Worm (Caenorhabditis elegans) whole organism, early embryonic: ENCODE measurements around the gene cdc-25.3.

Experiments
- B0310.2 ChIP-seq: sonication (generic microtip); optimal IDR thresholded peaks from 2 replicates; lab custom pipeline; 2016; ENCODE audit warnings: mild to moderate bottlenecking, missing genetic modification characterization, missing compliant biosample characterization
- F13C5.2 ChIP-seq: sonication (generic microtip); optimal IDR thresholded peaks from 2 replicates; lab custom pipeline; 2017; ENCODE audit warnings: mild to moderate bottlenecking, missing genetic modification characterization, inconsistent platforms, missing compliant biosample characterization
- aly-1 ChIP-seq: sonication (generic microtip); optimal IDR thresholded peaks from 2 replicates; lab custom pipeline; 2016; ENCODE audit warnings: missing genetic modification characterization, missing compliant biosample characterization
- ama-1 ChIP-seq: fragments of 150-350 bp; optimal IDR thresholded peaks from 2 replicates; lab custom pipeline; 2014
- ceh-13 ChIP-seq: fragments of 200-800 bp; sonication (Bioruptor generic); optimal IDR thresholded peaks from 2 replicates; lab custom pipeline; 2018; ENCODE audit warnings: mild to moderate bottlenecking, missing genetic modification characterization, missing compliant biosample characterization
- ceh-36 ChIP-seq: sonication (generic microtip); optimal IDR thresholded peaks from 2 replicates; lab custom pipeline; 2016; ENCODE audit warnings: missing genetic modification characterization, inconsistent platforms, missing compliant biosample characterization
- ets-7 ChIP-seq: sonication (generic microtip); optimal IDR thresholded peaks from 2 replicates; lab custom pipeline; 2016; ENCODE audit warnings: missing genotype, missing genetic modification characterization, missing compliant biosample characterization
- flt-1 ChIP-seq: fragments of 200-800 bp; sonication (Bioruptor generic); IDR thresholded peaks from 2 replicates; pipeline ENCODE4 v1.3.6; 2022; ENCODE audit warnings: missing genetic modification characterization, missing compliant biosample characterization
- hmbx-1 ChIP-seq: sonication (generic microtip); optimal IDR thresholded peaks from 2 replicates; lab custom pipeline; 2016; ENCODE audit warnings: mild to moderate bottlenecking, missing genetic modification characterization, missing compliant biosample characterization
- hmg-4 ChIP-seq: fragments of 200-800 bp; sonication (Bioruptor generic); optimal IDR thresholded peaks from 2 replicates; lab custom pipeline; 2018; ENCODE audit warnings: mild to moderate bottlenecking, missing genetic modification characterization, missing compliant biosample characterization
- hnd-1 ChIP-seq: sonication (generic microtip); optimal IDR thresholded peaks from 2 replicates; lab custom pipeline; 2016; ENCODE audit warnings: missing genetic modification characterization, missing compliant biosample characterization
- pes-1 ChIP-seq: fragments of 200-800 bp; sonication (Bioruptor generic); IDR thresholded peaks from 2 replicates; pipeline ENCODE4 v1.3.6; 2022; ENCODE audit warnings: missing genetic modification reagents, missing genetic modification characterization, missing compliant biosample characterization
- scrt-1 ChIP-seq: fragments of 200-800 bp; sonication (Bioruptor generic); IDR thresholded peaks from 2 replicates; pipeline ENCODE4 v1.3.6; 2022; ENCODE audit warnings: missing genetic modification characterization, missing compliant biosample characterization
- sea-1 ChIP-seq: fragments of 200-800 bp; sonication (Bioruptor generic); conservative IDR thresholded peaks from 2 replicates; pipeline ENCODE4 v1.3.6; 2022; ENCODE audit warnings: missing genetic modification characterization, missing compliant biosample characterization
- tbx-11 ChIP-seq: fragments of 200-800 bp; sonication (Bioruptor generic); IDR thresholded peaks from 2 replicates; pipeline ENCODE4 v1.3.6; 2022; ENCODE audit warnings: missing genetic modification characterization, missing compliant biosample characterization
- tbx-37 ChIP-seq: fragments of 200-800 bp; sonication (Bioruptor generic); conservative IDR thresholded peaks from 2 replicates; pipeline ENCODE4 v1.3.6; 2022; ENCODE audit warnings: missing genetic modification reagents, missing genetic modification characterization, missing compliant biosample characterization
- tra-4 ChIP-seq: sonication (generic microtip); optimal IDR thresholded peaks from 2 replicates; lab custom pipeline; 2017; ENCODE audit warnings: missing genetic modification characterization, missing compliant biosample characterization

The cdc-25.3 gene

DNA sequence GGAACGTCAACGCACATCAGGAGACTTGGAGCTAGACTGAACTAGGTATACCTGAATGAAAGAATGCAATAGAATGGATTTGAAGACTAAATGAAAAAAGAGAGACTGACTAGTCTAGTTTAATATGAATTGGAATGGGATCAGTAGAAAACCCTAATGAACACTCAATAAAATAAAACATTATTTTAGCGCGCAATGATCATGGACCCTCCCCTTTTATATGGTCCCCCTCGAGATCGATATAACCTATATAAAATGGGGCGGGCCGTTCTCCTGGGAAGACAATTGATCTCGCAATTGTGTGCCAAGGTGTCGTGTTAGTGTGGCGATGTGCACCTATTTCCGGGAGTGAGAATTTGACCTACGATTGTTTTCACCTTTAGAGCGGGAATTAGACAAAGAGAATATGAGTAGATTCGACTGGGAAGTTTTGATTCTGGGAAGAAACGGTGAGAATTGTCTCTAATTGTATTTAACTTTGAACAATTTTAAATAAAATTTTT, at the start of gene cdc-25.3:
Gene cdc-25.3, minus strand, starts transcription at position 51 of the 503 bp plus-strand sequence.
- no peak for TF ChIP-seq ets-7 (tag; lab: Kevin White, UChicago)
- no peak for TF ChIP-seq hnd-1 (tag; lab: Kevin White, UChicago)
- TF ChIP-seq pes-1 (GFP tag; lab: Robert Waterston, UW): no peak
- no peak for TF ChIP-seq ceh-13 (GFP tag; lab: Kevin White, UChicago)
- no peak for TF ChIP-seq aly-1 (tag; lab: Kevin White, UChicago)
- TF ChIP-seq tbx-37 (GFP tag; lab: Robert Waterston, UW): no peak
- no peak for TF ChIP-seq hmbx-1 (tag; lab: Kevin White, UChicago)
- no peak for TF ChIP-seq sea-1 (GFP tag; lab: Robert Waterston, UW)
- TF ChIP-seq tbx-11 (GFP tag; lab: Robert Waterston, UW): no peak
- TF ChIP-seq ama-1 (lab: Kevin White, UChicago): no peak
- no peak for TF ChIP-seq hmg-4 (GFP tag; lab: Kevin White, UChicago)
- no peak for TF ChIP-seq tra-4 (tag; lab: Kevin White, UChicago)

DNA sequence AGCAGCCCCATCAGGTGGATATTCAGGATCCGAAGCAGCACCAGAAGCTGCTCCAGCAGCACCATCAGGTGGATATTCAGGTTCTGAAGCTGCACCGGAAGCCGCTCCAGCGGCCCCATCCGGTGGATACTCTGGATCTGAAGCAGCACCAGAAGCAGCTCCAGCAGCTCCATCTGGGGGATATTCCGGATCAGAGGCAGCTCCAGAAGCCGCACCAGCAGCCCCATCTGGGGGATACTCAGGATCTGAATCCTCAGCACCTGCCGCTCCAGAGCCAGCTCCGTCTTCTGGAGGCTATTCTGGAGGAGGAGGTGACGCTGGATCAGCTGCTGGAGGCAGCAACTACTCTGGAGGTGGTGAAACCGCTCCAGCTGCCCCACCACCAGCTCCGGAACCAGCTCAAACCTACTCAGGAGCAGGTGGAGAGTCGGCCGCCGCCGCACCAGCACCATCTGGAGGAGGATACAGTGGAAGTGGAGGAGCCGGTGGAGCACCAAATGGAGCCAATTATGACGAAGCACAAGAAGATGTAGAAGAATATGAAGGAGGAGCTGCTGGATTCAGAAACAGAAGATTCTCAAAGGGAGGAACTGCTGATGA, 47.1 kb upstream of the cdc-25.3 start:
- TF ChIP-seq aly-1 (tag; lab: Kevin White, UChicago): peak; percentile 16
- TF ChIP-seq scrt-1: no peak

DNA sequence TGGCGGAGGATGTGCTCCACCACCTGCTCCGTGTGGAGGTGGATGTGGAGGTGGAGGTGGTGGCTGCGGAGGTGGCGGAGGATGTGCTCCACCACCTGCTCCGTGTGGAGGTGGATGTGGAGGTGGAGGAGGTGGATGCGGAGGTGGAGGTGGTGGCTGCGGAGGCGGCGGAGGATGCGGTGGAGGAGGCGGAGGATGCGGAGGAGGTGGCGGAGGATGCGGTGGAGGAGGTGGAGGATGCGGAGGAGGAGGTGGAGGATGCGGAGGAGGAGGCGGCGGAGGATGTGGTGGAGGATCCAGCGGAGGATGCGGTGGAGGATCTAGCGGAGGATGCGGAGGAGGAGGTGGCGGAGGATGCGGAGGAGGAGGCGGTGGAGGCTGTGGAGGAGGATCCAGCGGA, 44.7 kb upstream of the cdc-25.3 start:
- TF ChIP-seq pes-1 (GFP tag; lab: Robert Waterston, UW) (no peak), flt-1 (no peak), tbx-11 (GFP tag; lab: Robert Waterston, UW) (no peak), ama-1 (lab: Kevin White, UChicago) (no peak), aly-1 (tag; lab: Kevin White, UChicago) (no peak), F13C5.2 (no peak), scrt-1 (no peak), hmbx-1 (tag; lab: Kevin White, UChicago) (no peak), hmg-4 (GFP tag; lab: Kevin White, UChicago) (no peak), B0310.2 (tag; lab: Kevin White, UChicago) (no peak), ets-7 (tag; lab: Kevin White, UChicago) (no peak), ceh-36 (no peak), hnd-1 (tag; lab: Kevin White, UChicago) (no peak), ceh-13 (GFP tag; lab: Kevin White, UChicago) (no peak), tra-4 (tag; lab: Kevin White, UChicago) (no peak), sea-1 (GFP tag; lab: Robert Waterston, UW) (no peak), tbx-37 (GFP tag; lab: Robert Waterston, UW) (no peak)

DNA sequence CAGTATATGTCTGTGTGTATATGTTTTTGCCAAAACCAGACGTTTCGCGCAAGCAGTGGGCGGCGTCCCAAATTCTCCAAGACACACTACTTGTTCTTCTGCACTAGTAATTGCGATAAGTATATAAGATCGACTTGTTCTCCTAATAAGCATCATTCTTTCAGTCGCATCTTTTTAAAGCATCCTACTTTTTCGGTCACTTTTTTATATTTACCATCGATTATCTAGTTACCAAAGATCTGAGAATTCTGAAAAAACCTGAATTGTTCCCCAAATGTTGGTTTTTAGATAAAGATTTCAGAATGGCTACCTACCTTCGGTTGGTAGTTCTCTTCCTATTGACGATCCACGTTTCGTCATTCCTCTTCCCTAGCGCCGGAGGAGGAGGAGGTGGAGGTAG, 44.3 kb upstream of the cdc-25.3 start, which contains the start of gene grl-25:
Gene grl-25, plus strand, starts transcription at position 301 of the 400 bp plus-strand sequence.
- TF ChIP-seq hmbx-1 (tag; lab: Kevin White, UChicago): no peak
- TF ChIP-seq scrt-1: no peak
- no peak for TF ChIP-seq ceh-13 (GFP tag; lab: Kevin White, UChicago)
- TF ChIP-seq ceh-36: no peak
- no peak for TF ChIP-seq B0310.2 (tag; lab: Kevin White, UChicago)
- TF ChIP-seq hnd-1 (tag; lab: Kevin White, UChicago): no peak
- TF ChIP-seq sea-1 (GFP tag; lab: Robert Waterston, UW): no peak
- no peak for TF ChIP-seq tra-4 (tag; lab: Kevin White, UChicago)
- no peak for TF ChIP-seq ets-7 (tag; lab: Kevin White, UChicago)
- TF ChIP-seq hmg-4 (GFP tag; lab: Kevin White, UChicago): no peak
- no peak for TF ChIP-seq flt-1
- TF ChIP-seq tbx-37 (GFP tag; lab: Robert Waterston, UW): no peak
- TF ChIP-seq tbx-11 (GFP tag; lab: Robert Waterston, UW): no peak
- no peak for TF ChIP-seq ama-1 (lab: Kevin White, UChicago)

DNA sequence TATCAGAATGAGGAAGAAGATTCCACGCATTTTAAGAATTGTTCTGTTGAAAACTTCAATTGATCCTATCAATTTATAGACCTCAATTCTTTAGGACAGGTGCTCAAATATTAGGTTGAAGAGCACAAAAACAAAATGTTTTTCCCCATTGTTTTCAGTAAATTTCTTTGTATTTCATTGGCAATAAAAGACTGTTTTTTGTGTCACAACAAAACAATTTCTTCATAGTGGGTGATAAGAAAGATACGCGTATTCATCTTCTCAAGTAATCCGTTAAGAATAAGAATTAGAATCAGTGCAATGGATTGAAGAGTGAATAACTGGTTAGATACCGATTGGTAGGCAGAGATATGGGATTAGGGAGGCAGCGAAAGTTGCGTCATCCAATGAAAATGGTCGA, 42.9 kb upstream of the cdc-25.3 start, which contains the start of gene ZK643.6:
Gene ZK643.6, minus strand, starts transcription at position 101 of the 400 bp plus-strand sequence.
- TF ChIP-seq F13C5.2 (no peak), flt-1 (no peak), hmbx-1 (tag; lab: Kevin White, UChicago) (no peak), sea-1 (GFP tag; lab: Robert Waterston, UW) (no peak), scrt-1 (no peak), tbx-37 (GFP tag; lab: Robert Waterston, UW) (no peak)

DNA sequence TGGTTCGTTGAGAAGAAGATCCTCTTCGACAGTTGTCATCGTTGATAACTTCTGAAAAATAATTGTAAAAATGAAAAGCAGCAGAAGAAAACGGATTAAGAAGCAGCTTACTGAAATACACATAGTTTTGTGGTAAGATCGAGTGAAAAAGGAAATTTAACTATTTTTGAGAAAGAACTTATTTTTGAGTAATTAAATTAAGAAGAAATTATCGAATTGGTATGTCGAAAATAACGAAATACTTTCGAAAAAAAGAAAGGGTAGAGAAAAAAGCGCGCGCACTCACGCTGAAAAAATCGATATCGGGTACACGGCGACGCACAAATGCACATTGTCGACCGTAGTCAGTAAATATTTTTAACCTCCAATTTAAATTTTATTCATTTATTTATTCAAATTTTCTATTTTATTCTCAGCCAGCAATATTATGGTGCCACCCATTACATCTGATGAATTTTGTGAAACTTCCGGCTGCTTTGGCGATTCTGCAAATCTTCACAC, 38.5 kb upstream of the cdc-25.3 start, which contains the start of the genes ZK643.5 and ZK643.2:
Gene ZK643.5, minus strand, starts transcription at position 51 of the 501 bp plus-strand sequence.
Gene ZK643.2, plus strand, starts transcription at position 395 of the 501 bp plus-strand sequence.
- TF ChIP-seq B0310.2 (tag; lab: Kevin White, UChicago): no peak
- TF ChIP-seq hnd-1 (tag; lab: Kevin White, UChicago): no peak

DNA sequence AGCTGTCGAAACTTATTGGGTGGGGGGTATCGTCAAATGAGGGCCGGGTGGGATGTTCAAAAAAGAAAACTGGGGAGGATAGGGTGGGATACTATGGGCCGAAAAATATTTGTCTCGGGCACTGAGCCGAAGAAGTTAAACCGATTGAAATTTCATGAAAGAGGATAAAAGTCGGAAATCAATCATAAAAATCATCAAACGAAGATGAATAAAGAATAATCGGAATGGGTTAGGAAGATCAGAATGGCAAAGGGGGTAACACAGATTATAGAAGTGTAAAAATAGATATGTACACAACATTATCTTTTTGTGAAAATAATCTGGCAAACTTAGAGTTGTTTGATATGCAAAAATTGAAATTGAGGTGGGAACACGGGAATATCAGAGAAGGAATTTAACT, 37.8 kb upstream of the cdc-25.3 start:
- no peak for TF ChIP-seq aly-1 (tag; lab: Kevin White, UChicago)
- TF ChIP-seq F13C5.2: no peak
- no peak for TF ChIP-seq tbx-11 (GFP tag; lab: Robert Waterston, UW)
- TF ChIP-seq flt-1: no peak
- no peak for TF ChIP-seq ama-1 (lab: Kevin White, UChicago)
- no peak for TF ChIP-seq hmbx-1 (tag; lab: Kevin White, UChicago)
- TF ChIP-seq ceh-36: no peak
- TF ChIP-seq hnd-1 (tag; lab: Kevin White, UChicago): no peak
- TF ChIP-seq ceh-13 (GFP tag; lab: Kevin White, UChicago): no peak
- no peak for TF ChIP-seq pes-1 (GFP tag; lab: Robert Waterston, UW)
- TF ChIP-seq ets-7 (tag; lab: Kevin White, UChicago): no peak
- TF ChIP-seq hmg-4 (GFP tag; lab: Kevin White, UChicago): no peak
- TF ChIP-seq sea-1 (GFP tag; lab: Robert Waterston, UW): no peak
- TF ChIP-seq tra-4 (tag; lab: Kevin White, UChicago): no peak
- no peak for TF ChIP-seq scrt-1
- no peak for TF ChIP-seq B0310.2 (tag; lab: Kevin White, UChicago)
- TF ChIP-seq tbx-37 (GFP tag; lab: Robert Waterston, UW): no peak
